Worm (Caenorhabditis elegans) whole organism, midembryonic: ENCODE measurements around the gene str-92.

ENCODE experiments used
- T22C8.4 ChIP-seq: fragments of 200-800 bp; sonication (Bioruptor generic); IDR thresholded peaks from 2 replicates; pipeline ENCODE4 v1.3.6; 2022; ENCODE audit warnings: missing genetic modification characterization, missing compliant biosample characterization
- cog-1 ChIP-seq: sonication (generic microtip); optimal IDR thresholded peaks from 2 replicates; lab custom pipeline; 2016; ENCODE audit warnings: missing genetic modification characterization, missing compliant biosample characterization
- flt-1 ChIP-seq: fragments of 200-800 bp; sonication (Bioruptor generic); IDR thresholded peaks from 2 replicates; pipeline ENCODE4 v1.3.6; 2022; ENCODE audit warnings: missing genetic modification characterization, missing compliant biosample characterization
- klf-2 ChIP-seq: fragments of 200-800 bp; sonication (Bioruptor generic); conservative IDR thresholded peaks from 2 replicates; pipeline ENCODE4 v1.3.6; 2022; ENCODE audit warnings: missing genetic modification reagents, missing genetic modification characterization, missing compliant biosample characterization
- med-1 ChIP-seq: sonication (generic microtip); optimal IDR thresholded peaks from 2 replicates; lab custom pipeline; 2017; ENCODE audit warnings: missing genetic modification characterization, mild to moderate bottlenecking, missing compliant biosample characterization, antibody characterized with exemption, missing genetic modification reagents; ENCODE audit not compliant: insufficient read depth
- ref-1 ChIP-seq: fragments of 200-800 bp; sonication (Bioruptor generic); conservative IDR thresholded peaks from 2 replicates; pipeline ENCODE4 v1.3.6; 2022; ENCODE audit warnings: missing genetic modification reagents, missing genetic modification characterization, missing compliant biosample characterization
- tab-1 ChIP-seq: fragments of 200-800 bp; sonication (Bioruptor generic); IDR thresholded peaks from 2 replicates; pipeline ENCODE4 v1.3.6; 2022; ENCODE audit warnings: missing genetic modification characterization, missing compliant biosample characterization
- ztf-23 ChIP-seq: fragments of 200-800 bp; sonication (Bioruptor generic); IDR thresholded peaks from 2 replicates; pipeline ENCODE4 v1.3.6; 2022; ENCODE audit warnings: missing genetic modification reagents, missing genetic modification characterization, missing compliant biosample characterization
- ztf-29 ChIP-seq: fragments of 200-800 bp; sonication (Bioruptor generic); IDR thresholded peaks from 2 replicates; pipeline ENCODE4 v1.3.6; 2022; ENCODE audit warnings: missing genetic modification reagents, missing genetic modification characterization, missing compliant biosample characterization

The str-92 gene

DNA sequence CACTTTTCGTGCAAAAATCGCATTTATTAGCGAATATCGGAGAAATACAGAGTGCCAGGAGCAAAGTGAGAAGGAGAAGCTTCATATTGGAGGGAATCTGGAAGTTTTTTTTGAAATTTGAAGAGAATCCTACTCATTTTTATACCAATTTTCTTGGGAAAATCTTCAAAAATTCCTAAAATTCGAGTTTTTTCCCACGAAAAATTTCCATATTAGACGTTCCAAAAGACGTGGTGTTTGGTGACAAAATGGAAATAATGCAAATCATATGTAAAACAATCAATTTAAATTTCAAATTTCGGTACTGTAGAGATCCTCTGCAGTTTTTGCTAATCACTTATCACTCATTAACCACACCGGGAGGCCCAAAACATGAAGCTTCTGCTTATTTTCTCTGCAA, 8.4 kb upstream of the str-92 start, which contains the start of the genes F59A1.16 and F59A1.6:
Gene F59A1.16 (minus strand): TSS at position 101 of the 400 bp plus-strand sequence.
Gene F59A1.6 (plus strand): TSS at position 285 of the 400 bp plus-strand sequence.
- TF ChIP-seq klf-2 (GFP tag; lab: Robert Waterston, UW) (no peak), cog-1 (tag; lab: Kevin White, UChicago) (no peak)

DNA sequence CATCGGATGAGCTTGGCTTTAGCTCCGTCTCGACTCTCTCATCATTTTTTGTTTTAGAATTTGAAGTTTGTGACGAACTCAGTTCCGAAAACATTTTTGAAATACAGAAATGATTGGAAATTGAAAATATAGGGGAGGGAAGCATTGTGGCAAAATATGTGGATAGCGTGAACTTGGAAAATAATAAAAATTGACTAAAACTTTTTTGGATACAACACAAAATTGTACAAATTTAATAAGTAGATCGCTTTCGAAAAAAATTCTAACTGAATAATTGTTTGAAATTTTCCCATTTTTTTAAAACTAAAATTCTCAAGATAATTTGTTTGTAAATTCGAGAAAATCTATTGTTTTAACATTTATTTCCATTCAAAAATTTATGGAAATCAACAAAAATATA, 7.3 kb upstream of the str-92 start, which contains the start of gene F59A1.15:
Gene F59A1.15 (minus strand): TSS at position 101 of the 400 bp plus-strand sequence.
- TF ChIP-seq cog-1 (tag; lab: Kevin White, UChicago) (no peak), T22C8.4 (GFP tag; lab: Robert Waterston, UW) (no peak), tab-1 (GFP tag; lab: Robert Waterston, UW) (no peak), med-1 (GFP tag; lab: Kevin White, UChicago) (no peak), ref-1 (GFP tag; lab: Robert Waterston, UW) (no peak), flt-1 (no peak), klf-2 (GFP tag; lab: Robert Waterston, UW) (no peak)

DNA sequence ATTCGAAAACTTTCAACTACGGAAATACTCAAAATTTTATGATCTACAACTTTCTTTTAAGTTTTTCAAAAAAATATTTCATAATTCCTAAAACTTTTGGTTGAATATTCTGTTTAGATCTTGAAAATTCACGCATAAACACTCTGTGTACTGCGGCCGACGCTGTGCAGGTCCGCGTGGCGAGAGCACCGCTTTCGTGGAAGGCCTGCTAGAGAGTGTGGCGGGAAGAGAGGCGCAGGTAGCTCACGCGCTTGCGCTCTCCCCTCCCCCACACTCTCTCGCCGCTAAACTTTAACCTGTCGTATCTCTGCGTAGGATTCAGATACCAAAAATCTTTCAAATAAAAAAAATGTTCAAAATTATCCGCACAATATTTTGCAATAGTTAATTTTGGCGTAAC, 6.8 kb upstream of the str-92 start:
- TF ChIP-seq ztf-29 (GFP tag; lab: Robert Waterston, UW) (no peak), flt-1 (no peak), med-1 (GFP tag; lab: Kevin White, UChicago) (no peak), cog-1 (tag; lab: Kevin White, UChicago) (no peak), tab-1 (GFP tag; lab: Robert Waterston, UW) (no peak), klf-2 (GFP tag; lab: Robert Waterston, UW) (no peak), ztf-23 (GFP tag; lab: Robert Waterston, UW) (no peak), ref-1 (GFP tag; lab: Robert Waterston, UW) (no peak), T22C8.4 (GFP tag; lab: Robert Waterston, UW) (no peak)

DNA sequence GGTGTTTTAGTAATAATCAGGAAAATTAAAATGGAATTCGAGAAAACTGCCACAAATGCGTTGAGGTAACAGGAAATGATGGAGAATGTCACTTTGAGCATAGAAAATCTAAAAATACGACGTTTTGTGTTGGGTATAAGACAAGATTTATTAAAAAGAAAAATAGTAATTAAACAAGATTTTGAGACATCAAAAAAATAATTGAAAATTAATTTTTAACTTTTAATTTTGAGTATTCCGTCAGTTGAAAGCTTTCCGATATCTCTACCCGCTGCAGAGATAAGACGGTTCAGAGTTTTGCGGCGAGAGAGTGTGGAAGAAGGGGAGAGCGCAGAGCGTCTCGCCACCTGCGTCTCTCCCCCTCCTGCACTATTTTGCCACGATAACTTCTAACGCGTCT, 3.1 kb downstream of the str-92 start, which contains the start of gene str-93:
Gene str-93 (minus strand): TSS at position 101 of the 400 bp plus-strand sequence.
- no peak for TF ChIP-seq ztf-23 (GFP tag; lab: Robert Waterston, UW)
- no peak for TF ChIP-seq med-1 (GFP tag; lab: Kevin White, UChicago)
- no peak for TF ChIP-seq T22C8.4 (GFP tag; lab: Robert Waterston, UW)
- no peak for TF ChIP-seq ref-1 (GFP tag; lab: Robert Waterston, UW)
- no peak for TF ChIP-seq klf-2 (GFP tag; lab: Robert Waterston, UW)
- TF ChIP-seq cog-1 (tag; lab: Kevin White, UChicago): no peak
- TF ChIP-seq ztf-29 (GFP tag; lab: Robert Waterston, UW): no peak
- no peak for TF ChIP-seq flt-1
- no peak for TF ChIP-seq tab-1 (GFP tag; lab: Robert Waterston, UW)

DNA sequence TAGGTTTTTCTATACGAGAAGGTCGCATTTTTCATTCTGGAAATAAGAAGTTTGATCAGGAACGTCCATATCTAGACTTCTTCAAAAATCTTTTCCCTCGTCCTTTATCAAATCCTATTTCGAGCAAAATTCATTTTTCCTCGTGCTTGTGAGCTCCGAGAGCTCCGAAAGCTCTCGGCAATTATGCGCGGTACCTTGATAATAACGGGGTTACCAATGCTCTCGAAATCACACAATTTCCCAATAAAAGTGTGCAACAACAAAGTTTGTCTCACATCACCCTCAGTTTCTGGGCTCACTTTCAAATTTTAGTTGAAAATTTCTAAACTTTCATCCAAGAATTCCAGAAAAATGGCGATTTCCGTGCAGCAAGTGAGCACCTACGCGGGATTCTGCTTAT, 7.9 kb downstream of the str-92 start, which contains the start of gene str-89:
Gene str-89 (plus strand): TSS at position 301 of the 400 bp plus-strand sequence.
- no peak for TF ChIP-seq flt-1
- no peak for TF ChIP-seq ztf-23 (GFP tag; lab: Robert Waterston, UW)
- TF ChIP-seq klf-2 (GFP tag; lab: Robert Waterston, UW): no peak

DNA sequence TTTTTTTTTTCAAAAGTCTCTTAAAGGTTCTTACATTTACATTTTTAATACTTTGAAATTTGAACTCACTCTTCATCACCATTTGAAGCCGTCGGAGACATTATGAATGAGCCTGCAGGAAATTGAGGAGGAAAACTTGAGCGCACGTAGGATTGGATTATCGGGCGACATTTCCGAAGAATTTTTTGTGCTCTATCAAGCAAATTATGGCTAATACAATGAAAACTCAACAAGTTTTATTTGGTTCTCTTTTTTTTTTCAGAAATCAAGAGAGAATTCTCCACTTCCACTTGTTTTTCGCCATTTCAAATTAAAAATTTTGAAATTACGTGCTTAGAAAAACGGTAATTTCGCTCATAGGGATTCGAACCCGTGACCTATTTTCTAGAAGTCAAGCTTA, 8.8 kb downstream of the str-92 start, which contains the start of gene F59A1.12:
Gene F59A1.12 (minus strand): TSS at position 101 of the 400 bp plus-strand sequence.
- TF ChIP-seq med-1 (GFP tag; lab: Kevin White, UChicago): no peak
- TF ChIP-seq ref-1 (GFP tag; lab: Robert Waterston, UW): no peak
- no peak for TF ChIP-seq ztf-29 (GFP tag; lab: Robert Waterston, UW)
- TF ChIP-seq tab-1 (GFP tag; lab: Robert Waterston, UW): no peak
- TF ChIP-seq klf-2 (GFP tag; lab: Robert Waterston, UW): no peak
- TF ChIP-seq T22C8.4 (GFP tag; lab: Robert Waterston, UW): no peak
- TF ChIP-seq cog-1 (tag; lab: Kevin White, UChicago): no peak
- no peak for TF ChIP-seq ztf-23 (GFP tag; lab: Robert Waterston, UW)
- TF ChIP-seq flt-1: no peak

DNA sequence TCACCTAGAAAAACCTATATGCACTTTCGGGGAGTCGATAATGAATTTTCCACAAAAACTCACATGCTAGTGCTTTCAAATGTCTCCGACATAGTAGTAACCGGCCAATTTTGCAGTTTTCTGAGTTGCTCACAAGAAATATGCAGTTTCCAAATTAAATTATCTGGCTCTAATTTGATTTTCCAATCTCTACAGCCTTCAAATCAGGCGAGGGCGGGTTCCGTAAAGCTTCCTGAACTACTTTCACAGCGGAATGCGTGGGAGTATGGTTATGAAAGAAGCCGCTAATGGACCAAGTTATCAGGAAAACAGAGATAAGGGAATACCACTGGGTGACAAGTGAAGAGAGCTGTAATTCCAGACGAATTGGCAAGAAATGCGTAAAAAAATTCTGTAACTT, 10.5 kb downstream of the str-92 start, which contains the start of gene F59A1.11:
Gene F59A1.11 (minus strand): TSS at position 101 of the 400 bp plus-strand sequence.
- no peak for TF ChIP-seq T22C8.4 (GFP tag; lab: Robert Waterston, UW)
- no peak for TF ChIP-seq flt-1
- no peak for TF ChIP-seq klf-2 (GFP tag; lab: Robert Waterston, UW)
- TF ChIP-seq cog-1 (tag; lab: Kevin White, UChicago): no peak
- TF ChIP-seq ref-1 (GFP tag; lab: Robert Waterston, UW): no peak
- TF ChIP-seq tab-1 (GFP tag; lab: Robert Waterston, UW): no peak
- TF ChIP-seq med-1 (GFP tag; lab: Kevin White, UChicago): no peak
- TF ChIP-seq ztf-23 (GFP tag; lab: Robert Waterston, UW): no peak
- no peak for TF ChIP-seq ztf-29 (GFP tag; lab: Robert Waterston, UW)

DNA sequence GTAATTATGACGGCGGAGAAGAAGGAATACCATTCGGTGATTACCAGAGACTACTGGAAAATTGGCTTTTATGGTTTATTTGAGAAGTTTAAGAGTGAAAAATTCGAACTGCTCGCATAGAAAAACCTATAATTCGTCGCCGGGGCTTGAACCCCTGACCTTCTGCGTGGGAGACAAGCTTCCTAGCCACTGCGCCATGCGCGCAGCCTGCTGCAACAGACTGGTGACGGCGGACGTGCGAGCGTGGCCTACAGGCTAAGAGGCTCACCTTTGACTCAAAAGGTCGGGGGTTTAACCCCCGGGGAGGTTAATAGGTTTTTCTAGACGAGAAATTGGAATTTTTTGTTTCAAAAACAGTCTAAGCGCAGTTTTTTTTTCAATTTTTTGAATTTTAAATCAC, 12.1 kb downstream of the str-92 start:
- TF ChIP-seq ztf-29 (GFP tag; lab: Robert Waterston, UW) (no peak), tab-1 (GFP tag; lab: Robert Waterston, UW) (no peak), flt-1 (no peak)

DNA sequence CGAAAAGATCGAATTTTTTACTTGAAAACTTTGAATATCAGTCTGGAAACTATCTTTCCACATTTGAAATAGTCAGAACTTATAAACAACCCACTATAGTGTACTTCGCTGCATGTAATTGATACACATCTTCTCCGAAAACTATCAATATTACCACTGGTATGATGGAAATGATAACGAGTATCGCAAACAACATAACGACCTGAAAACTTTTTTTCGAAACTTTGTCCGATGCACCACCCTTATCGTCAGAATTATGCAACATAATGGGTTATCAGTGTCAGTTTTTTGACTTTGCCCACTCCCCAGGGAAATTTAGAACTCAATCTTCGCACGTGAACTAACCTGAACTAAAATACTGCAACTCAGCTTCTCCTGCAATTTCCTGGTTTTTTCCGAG, 14.2 kb downstream of the str-92 start:
- TF ChIP-seq T22C8.4 (GFP tag; lab: Robert Waterston, UW) (no peak), cog-1 (tag; lab: Kevin White, UChicago) (no peak), klf-2 (GFP tag; lab: Robert Waterston, UW) (no peak), ztf-29 (GFP tag; lab: Robert Waterston, UW) (no peak), ztf-23 (GFP tag; lab: Robert Waterston, UW) (no peak), tab-1 (GFP tag; lab: Robert Waterston, UW) (no peak), med-1 (GFP tag; lab: Kevin White, UChicago) (no peak), flt-1 (no peak), ref-1 (GFP tag; lab: Robert Waterston, UW) (no peak)

DNA sequence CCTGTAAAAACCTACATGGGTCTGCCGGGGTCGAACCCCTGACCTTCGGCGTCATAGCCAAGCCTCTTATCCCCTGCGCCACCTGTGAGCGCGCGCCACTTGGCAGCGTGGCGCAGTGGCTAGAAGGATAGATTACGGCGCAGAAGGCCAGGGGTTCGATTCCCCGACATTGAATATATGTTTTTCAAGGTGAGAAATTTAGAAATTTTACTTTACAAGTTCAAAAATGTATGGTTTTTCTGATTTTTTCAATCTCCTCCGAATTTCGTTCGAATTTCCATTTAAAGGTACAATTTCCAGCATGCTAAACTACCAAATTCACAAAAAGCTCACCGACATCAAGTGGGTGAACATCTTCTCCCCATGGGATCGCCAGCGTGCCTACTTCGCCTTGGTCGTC, 16.4 kb downstream of the str-92 start, which contains the start of gene dgat-2:
Gene dgat-2 (plus strand): TSS at position 301 of the 400 bp plus-strand sequence.
- no peak for TF ChIP-seq med-1 (GFP tag; lab: Kevin White, UChicago)
- TF ChIP-seq ztf-23 (GFP tag; lab: Robert Waterston, UW): no peak
- TF ChIP-seq flt-1: no peak
- TF ChIP-seq tab-1 (GFP tag; lab: Robert Waterston, UW): no peak
- TF ChIP-seq cog-1 (tag; lab: Kevin White, UChicago): no peak
- TF ChIP-seq ref-1 (GFP tag; lab: Robert Waterston, UW): no peak
- TF ChIP-seq ztf-29 (GFP tag; lab: Robert Waterston, UW): no peak
- TF ChIP-seq klf-2 (GFP tag; lab: Robert Waterston, UW): no peak
- no peak for TF ChIP-seq T22C8.4 (GFP tag; lab: Robert Waterston, UW)
